Fruit fly (Drosophila melanogaster): ENCODE measurements around the gene CG31415.
A peak's percentile ranks its signal among the peaks of the same experiment; 100 is the strongest.

Gene CG31415

dm6 chr3R:9770127-9770526 lies 26.8 kb downstream of the CG31415 start (continued):
- TF ChIP-seq CG17829 (tag; optimal IDR thresholded peaks at IDR 0.05): no peak
- no peak for TF ChIP-seq sc (optimal IDR thresholded peaks at IDR 0.05)
- no peak for TF ChIP-seq sc (GFP tag; optimal IDR thresholded peaks at IDR 0.05)
- TF ChIP-seq CG7357 (GFP tag; IDR thresholded peaks at IDR 0.05): no peak
- TF ChIP-seq dmrt99B (tag; optimal IDR thresholded peaks at IDR 0.05): no peak
- no peak for TF ChIP-seq klu (GFP tag; IDR thresholded peaks at IDR 0.05)
- TF ChIP-seq al (GFP tag; IDR thresholded peaks at IDR 0.05): no peak
- no peak for TF ChIP-seq CTCF (GFP tag; optimal IDR thresholded peaks at IDR 0.05)
- TF ChIP-seq fd102C (GFP tag; optimal IDR thresholded peaks at IDR 0.05): no peak
- TF ChIP-seq CG32532 (GFP tag; IDR thresholded peaks at IDR 0.05): 0 out of 2 replicates have a peak, but pooled peaks have one; percentile 24
- no peak for TF ChIP-seq D (optimal IDR thresholded peaks at IDR 0.05)
- TF ChIP-seq D (GFP tag; optimal IDR thresholded peaks at IDR 0.05): no peak
- TF ChIP-seq Optix (GFP tag; IDR thresholded peaks at IDR 0.05): no peak
- no peak for TF ChIP-seq CG16813 (GFP tag; IDR thresholded peaks at IDR 0.05; ENCODE audit: partially characterized antibody)
- no peak for TF ChIP-seq CG7928 (GFP tag; optimal IDR thresholded peaks at IDR 0.05)
- peak; percentile 30 for TF ChIP-seq nau (GFP tag; optimal IDR thresholded peaks at IDR 0.05)
- peak; percentile 80 for TF ChIP-seq CG12769 (tag; optimal IDR thresholded peaks at IDR 0.05)
- TF ChIP-seq CG17802 (tag; optimal IDR thresholded peaks at IDR 0.05): no peak
- TF ChIP-seq rib (GFP tag; IDR thresholded peaks at IDR 0.05): 0 out of 2 replicates have a peak, but pooled peaks have one; percentile 33
- TF ChIP-seq sima (GFP tag; optimal IDR thresholded peaks at IDR 0.05): no peak
- TF ChIP-seq MTF-1 (GFP tag; optimal IDR thresholded peaks at IDR 0.05; ENCODE audit: borderline replicate concordance): no peak
- no peak for TF ChIP-seq Bteb2 (GFP tag; optimal IDR thresholded peaks at IDR 0.05)
- no peak for TF ChIP-seq Camta (GFP tag; optimal IDR thresholded peaks at IDR 0.05)
- TF ChIP-seq p53 (GFP tag; optimal IDR thresholded peaks at IDR 0.05): no peak
- no peak for TF ChIP-seq zfh1 (GFP tag; IDR thresholded peaks at IDR 0.05)
- TF ChIP-seq CG11696 (GFP tag; IDR thresholded peaks at IDR 0.05): no peak
- TF ChIP-seq chm (GFP tag; IDR thresholded peaks at IDR 0.05): no peak
- peak in 1 of 2 experiments; percentile 56 for TF ChIP-seq Trl (optimal IDR thresholded peaks at IDR 0.05)
- TF ChIP-seq Trl (GFP tag; optimal IDR thresholded peaks at IDR 0.05): no peak
- TF ChIP-seq sna (GFP tag; IDR thresholded peaks at IDR 0.05; ENCODE audit: partially characterized antibody): no peak
- no peak for TF ChIP-seq ham (GFP tag; IDR thresholded peaks at IDR 0.05)
- no peak for TF ChIP-seq lilli (GFP tag; optimal IDR thresholded peaks at IDR 0.05)
- TF ChIP-seq CG14860 (GFP tag; IDR thresholded peaks at IDR 0.05; ENCODE audit: partially characterized antibody): no peak
- TF ChIP-seq gem (tag; optimal IDR thresholded peaks at IDR 0.05): no peak
- TF ChIP-seq sob (GFP tag; IDR thresholded peaks at IDR 0.05): no peak
- no peak for TF ChIP-seq Six4 (GFP tag; optimal IDR thresholded peaks at IDR 0.05)
- no peak for TF ChIP-seq Lhr (GFP tag; optimal IDR thresholded peaks at IDR 0.05)
- no peak for TF ChIP-seq exex (tag; optimal IDR thresholded peaks at IDR 0.05)
- no peak for TF ChIP-seq bowl (GFP tag; IDR thresholded peaks at IDR 0.05)
- TF ChIP-seq tll (GFP tag; optimal IDR thresholded peaks at IDR 0.05): no peak
- TF ChIP-seq CG30403 (GFP tag; optimal IDR thresholded peaks at IDR 0.05): no peak
- TF ChIP-seq Atf6 (GFP tag; IDR thresholded peaks at IDR 0.05): no peak
- TF ChIP-seq Sin3A (optimal IDR thresholded peaks at IDR 0.05): no peak
- no peak for TF ChIP-seq E2f1 (GFP tag; IDR thresholded peaks at IDR 0.05)
- no peak for TF ChIP-seq CoRest (tag; optimal IDR thresholded peaks at IDR 0.05)
- peak; percentile 27; the same call in 1 of the 2 replicates for TF ChIP-seq Rfx (GFP tag; IDR thresholded peaks at IDR 0.05)
- no peak for TF ChIP-seq sens (GFP tag)
- TF ChIP-seq CG32767 (GFP tag; IDR thresholded peaks at IDR 0.05): no peak
- no peak for TF ChIP-seq CG4282 (GFP tag; optimal IDR thresholded peaks at IDR 0.05)
- TF ChIP-seq CG10959 (GFP tag; IDR thresholded peaks at IDR 0.05): no peak
- TF ChIP-seq CG1529 (GFP tag; optimal IDR thresholded peaks at IDR 0.05): no peak
- TF ChIP-seq tna (GFP tag; IDR thresholded peaks at IDR 0.05; ENCODE audit: partially characterized antibody): no peak
- TF ChIP-seq twi (tag; optimal IDR thresholded peaks at IDR 0.05): no peak
- peak; percentile 72 for TF ChIP-seq CG10543 (GFP tag; optimal IDR thresholded peaks at IDR 0.05)
